Worm (Caenorhabditis elegans): ENCODE data around the gene epic-1.

DNA sequence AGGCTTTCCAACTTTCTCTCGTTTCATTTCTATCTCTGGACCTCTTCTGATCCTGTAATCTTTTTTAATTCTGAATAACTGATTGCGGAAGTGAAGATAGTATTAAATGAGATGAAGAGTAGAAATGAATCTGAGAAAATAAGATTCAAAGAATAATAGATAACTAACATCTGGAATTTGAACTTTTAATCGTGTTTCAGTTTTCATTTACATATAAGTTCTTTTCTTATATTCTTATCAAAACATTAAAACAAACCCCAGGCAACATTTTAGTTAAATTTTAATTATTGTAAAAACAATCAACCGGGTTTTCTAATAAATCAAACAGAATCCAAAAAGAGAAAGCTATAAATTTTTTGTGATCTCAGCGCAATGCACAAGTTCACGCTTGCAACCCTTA lies 18.5 kb downstream of the epic-1 start:
- TF ChIP-seq dox-1 (GFP tag; IDR thresholded peaks at IDR 0.05) (no peak), lin-35 (GFP tag; optimal IDR thresholded peaks at IDR 0.05) (no peak), fkh-3 (tag; optimal IDR thresholded peaks at IDR 0.05) (no peak)
